Fruit fly (Drosophila melanogaster) whole organism, embryonic: ENCODE results near the gene dlp.

ENCODE experiments used
- Ada2b ChIP-seq: fragments of 200-800 bp; sonication (Bioruptor generic); IDR thresholded peaks from 2 replicates; pipeline ENCODE4 v1.3.6; 2022; ENCODE audit warnings: missing biosample characterization, missing genetic modification characterization
- CG10979 ChIP-seq: fragments of 200-800 bp; sonication (Bioruptor generic); optimal IDR thresholded peaks from 2 replicates; lab custom pipeline; 2018; ENCODE audit warnings: missing biosample characterization, mild to moderate bottlenecking, missing genetic modification characterization, moderate library complexity
- CG13624 ChIP-seq: fragments of 200-800 bp; sonication (Bioruptor generic); optimal IDR thresholded peaks from 2 replicates; lab custom pipeline; 2016; ENCODE audit warnings: missing biosample characterization, missing genetic modification characterization
- CG14965 ChIP-seq: fragments of 200-800 bp; sonication (Bioruptor generic); optimal IDR thresholded peaks from 2 replicates; lab custom pipeline; 2016; ENCODE audit warnings: missing biosample characterization, missing genetic modification characterization, borderline replicate concordance
- CG17359 ChIP-seq: fragments of 200-800 bp; sonication (Bioruptor generic); optimal IDR thresholded peaks from 3 replicates; lab custom pipeline; 2018; ENCODE audit warnings: missing biosample characterization, mild to moderate bottlenecking, missing genetic modification characterization, moderate library complexity
- CG17361 ChIP-seq: fragments of 200-800 bp; sonication (Bioruptor generic); IDR thresholded peaks from 3 replicates; pipeline ENCODE4 v1.3.6; 2022; ENCODE audit warnings: missing biosample characterization, missing genetic modification characterization
- CG17568 ChIP-seq: fragments of 200-800 bp; sonication (Bioruptor generic); optimal IDR thresholded peaks from 2 replicates; lab custom pipeline; 2018; ENCODE audit warnings: missing biosample characterization, mild to moderate bottlenecking, missing genetic modification characterization, moderate library complexity
- CG17802 ChIP-seq: fragments of 200-800 bp; sonication (Bioruptor generic); optimal IDR thresholded peaks from 2 replicates; lab custom pipeline; 2018; ENCODE audit warnings: missing biosample characterization, mild to moderate bottlenecking, missing genetic modification characterization, moderate library complexity
- CG18476 ChIP-seq: fragments of 200-800 bp; sonication (Bioruptor generic); optimal IDR thresholded peaks from 2 replicates; lab custom pipeline; 2016; ENCODE audit warnings: missing biosample characterization, mild to moderate bottlenecking, missing genetic modification characterization
- CG3407 ChIP-seq: fragments of 200-800 bp; sonication (Bioruptor generic); optimal IDR thresholded peaks from 2 replicates; lab custom pipeline; 2018; ENCODE audit warnings: missing biosample characterization, mild to moderate bottlenecking, missing genetic modification characterization
- CG34224 ChIP-seq: fragments of 200-800 bp; sonication (Bioruptor generic); IDR thresholded peaks from 3 replicates; pipeline ENCODE4 v1.3.6; 2022; ENCODE audit warnings: missing biosample characterization, missing genetic modification characterization; ENCODE audit not compliant: partially characterized antibody
- CG3995 ChIP-seq: fragments of 200-800 bp; sonication (Bioruptor generic); optimal IDR thresholded peaks from 3 replicates; lab custom pipeline; 2016; ENCODE audit warnings: missing biosample characterization, missing genetic modification characterization
- CG8944 ChIP-seq: fragments of 200-800 bp; sonication (Bioruptor generic); optimal IDR thresholded peaks from 3 replicates; lab custom pipeline; 2016; ENCODE audit warnings: missing biosample characterization, missing genetic modification characterization
- CG9876 ChIP-seq: fragments of 200-800 bp; sonication (Bioruptor generic); optimal IDR thresholded peaks from 2 replicates; lab custom pipeline; 2016; ENCODE audit warnings: missing biosample characterization, missing genetic modification characterization
- CTCF ChIP-seq: fragments of 200-800 bp; sonication (Bioruptor generic); optimal IDR thresholded peaks from 2 replicates; lab custom pipeline; 2017; ENCODE audit warnings: missing biosample characterization, mild to moderate bottlenecking, missing genetic modification characterization, moderate library complexity
- Camta ChIP-seq: fragments of 200-800 bp; sonication (Bioruptor generic); optimal IDR thresholded peaks from 2 replicates; lab custom pipeline; 2016; ENCODE audit warnings: missing biosample characterization, missing genetic modification characterization
- Dad ChIP-seq: fragments of 200-800 bp; sonication (Bioruptor generic); optimal IDR thresholded peaks from 3 replicates; lab custom pipeline; 2016; ENCODE audit warnings: missing biosample characterization, missing genetic modification characterization
- Dbx ChIP-seq: fragments of 200-800 bp; sonication (Bioruptor generic); IDR thresholded peaks from 3 replicates; pipeline ENCODE4 v1.3.6; 2022; ENCODE audit warnings: missing biosample characterization, missing genetic modification characterization
- Dref ChIP-seq: fragments of 200-800 bp; sonication (Bioruptor generic); IDR thresholded peaks from 2 replicates; pipeline ENCODE4 v1.3.6; 2022; ENCODE audit warnings: missing biosample characterization, missing genetic modification characterization
- HHEX ChIP-seq: fragments of 200-800 bp; sonication (Bioruptor generic); optimal IDR thresholded peaks from 3 replicates; lab custom pipeline; 2017; ENCODE audit warnings: missing biosample characterization, mild to moderate bottlenecking, missing genetic modification characterization, missing genetic modification reagents
- HLH4C ChIP-seq: fragments of 200-800 bp; sonication (Bioruptor generic); IDR thresholded peaks from 3 replicates; pipeline ENCODE4 v1.3.6; 2022; ENCODE audit warnings: missing biosample characterization, missing genetic modification characterization; ENCODE audit not compliant: partially characterized antibody
- Hey ChIP-seq: fragments of 200-800 bp; sonication (Bioruptor generic); optimal IDR thresholded peaks from 3 replicates; lab custom pipeline; 2018; ENCODE audit warnings: missing biosample characterization, mild to moderate bottlenecking, missing genetic modification characterization
- HmgD ChIP-seq: fragments of 200-800 bp; sonication (Bioruptor generic); optimal IDR thresholded peaks from 3 replicates; lab custom pipeline; 2016; ENCODE audit warnings: missing biosample characterization, missing genetic modification characterization
- HmgZ ChIP-seq: fragments of 200-800 bp; sonication (Bioruptor generic); optimal IDR thresholded peaks from 2 replicates; lab custom pipeline; 2018; ENCODE audit warnings: missing biosample characterization, mild to moderate bottlenecking, missing genetic modification characterization
- Hmr ChIP-seq: fragments of 200-800 bp; sonication (Bioruptor generic); optimal IDR thresholded peaks from 3 replicates; lab custom pipeline; 2017; ENCODE audit warnings: mild to moderate bottlenecking, missing biosample characterization, missing genetic modification reagents, missing genetic modification characterization
- Nf-YA ChIP-seq: fragments of 200-800 bp; sonication (Bioruptor generic); IDR thresholded peaks from 2 replicates; pipeline ENCODE4 v1.3.6; 2022; ENCODE audit warnings: missing biosample characterization, missing genetic modification characterization
- Oaz ChIP-seq: fragments of 200-800 bp; sonication (Bioruptor generic); IDR thresholded peaks from 2 replicates; pipeline ENCODE4 v1.3.6; 2022; ENCODE audit warnings: missing biosample characterization, missing genetic modification characterization
- Optix ChIP-seq: fragments of 200-800 bp; sonication (Bioruptor generic); IDR thresholded peaks from 3 replicates; pipeline ENCODE4 v1.3.6; 2022; ENCODE audit warnings: missing biosample characterization, missing genetic modification characterization
- Sox100B ChIP-seq: fragments of 200-800 bp; sonication (Bioruptor generic); optimal IDR thresholded peaks from 3 replicates; lab custom pipeline; 2018; ENCODE audit warnings: missing biosample characterization, mild to moderate bottlenecking, missing genetic modification characterization
- TFAM ChIP-seq: fragments of 200-800 bp; sonication (Bioruptor generic); optimal IDR thresholded peaks from 2 replicates; lab custom pipeline; 2017; ENCODE audit warnings: missing biosample characterization, missing genetic modification characterization, inconsistent platforms
- al ChIP-seq: fragments of 200-800 bp; sonication (Bioruptor generic); IDR thresholded peaks from 2 replicates; pipeline ENCODE4 v1.3.6; 2022; ENCODE audit warnings: missing biosample characterization, missing genetic modification characterization
- ara ChIP-seq: fragments of 200-800 bp; sonication (Bioruptor generic); IDR thresholded peaks from 2 replicates; pipeline ENCODE4 v1.3.6; 2022; ENCODE audit warnings: missing biosample characterization, missing genetic modification characterization
- bab2 ChIP-seq: fragments of 200-800 bp; sonication (Bioruptor generic); optimal IDR thresholded peaks from 2 replicates; lab custom pipeline; 2016; ENCODE audit warnings: missing biosample characterization, missing genetic modification characterization
- dimm ChIP-seq: fragments of 200-800 bp; sonication (Bioruptor generic); IDR thresholded peaks from 2 replicates; pipeline ENCODE4 v1.3.6; 2022; ENCODE audit warnings: missing biosample characterization, missing genetic modification characterization
- dmrt99B ChIP-seq: fragments of 200-800 bp; sonication (Bioruptor generic); optimal IDR thresholded peaks from 2 replicates; lab custom pipeline; 2018; ENCODE audit warnings: missing biosample characterization, mild to moderate bottlenecking, missing genetic modification characterization, moderate library complexity
- dpn ChIP-seq, 2 experiments: fragments of 200-800 bp; sonication (Bioruptor generic); optimal IDR thresholded peaks; 3 replicates each; lab custom pipeline; 2016; ENCODE audit warnings: missing biosample characterization in 2 of 2, missing genetic modification characterization in 2 of 2
- dysf ChIP-seq: fragments of 200-800 bp; sonication (Bioruptor generic); IDR thresholded peaks from 3 replicates; pipeline ENCODE4 v1.3.6; 2022; ENCODE audit warnings: missing biosample characterization, missing genetic modification characterization
- esg ChIP-seq: fragments of 200-800 bp; sonication (Bioruptor generic); conservative IDR thresholded peaks from 2 replicates; pipeline ENCODE4 v1.3.6; 2022; ENCODE audit warnings: missing biosample characterization, missing genetic modification characterization
- ewg ChIP-seq: fragments of 200-800 bp; sonication (Bioruptor generic); optimal IDR thresholded peaks from 3 replicates; lab custom pipeline; 2017; ENCODE audit warnings: mild to moderate bottlenecking, missing biosample characterization, missing genetic modification reagents, missing genetic modification characterization
- fd64A ChIP-seq: fragments of 200-800 bp; sonication (Bioruptor generic); optimal IDR thresholded peaks from 3 replicates; lab custom pipeline; 2018; ENCODE audit warnings: missing biosample characterization, mild to moderate bottlenecking, missing genetic modification characterization
- h ChIP-seq: fragments of >200 bp; optimal IDR thresholded peaks from 2 replicates; lab custom pipeline; 2017
- hbn ChIP-seq: fragments of 200-800 bp; sonication (Bioruptor generic); IDR thresholded peaks from 2 replicates; pipeline ENCODE4 v1.3.6; 2022; ENCODE audit warnings: missing biosample characterization, missing genetic modification characterization; ENCODE audit not compliant: partially characterized antibody
- lab ChIP-seq: fragments of 200-800 bp; sonication (Bioruptor generic); optimal IDR thresholded peaks from 3 replicates; lab custom pipeline; 2017; ENCODE audit warnings: missing biosample characterization, missing genetic modification characterization, mild to moderate bottlenecking, moderate library complexity, missing genetic modification reagents
- lola ChIP-seq, 3 experiments: fragments of >200 bp in 2 of 3; fragments of 200-800 bp in 1 of 3; sonication (Bioruptor generic) in 1 of 3; optimal IDR thresholded peaks; 2 replicates each; lab custom pipeline; 2017 to 2019; ENCODE audit warnings: missing biosample characterization in 3 of 3, missing genetic modification characterization in 3 of 3, mild to moderate bottlenecking in 1 of 3, moderate library complexity in 1 of 3
- sens ChIP-seq: fragments of 200-800 bp; sonication (Bioruptor generic); peaks from one replicate; lab custom pipeline; 2016; ENCODE audit warnings: missing biosample characterization, missing genetic modification characterization
- sug ChIP-seq: fragments of 200-800 bp; optimal IDR thresholded peaks from 2 replicates; lab custom pipeline; 2019; ENCODE audit warnings: missing biosample characterization, mild to moderate bottlenecking, missing genetic modification characterization, moderate library complexity
- tap ChIP-seq: fragments of 200-800 bp; optimal IDR thresholded peaks from 3 replicates; lab custom pipeline; 2019; ENCODE audit warnings: missing biosample characterization, mild to moderate bottlenecking, missing genetic modification characterization, moderate library complexity

The dlp gene

dm6 chr3L:14673740-14674463 is 41.5 kb downstream of the dlp start (continued):
- TF ChIP-seq lola (GFP tag; optimal IDR thresholded peaks at IDR 0.05; lab: Kevin White, UChicago) (peak in 1 of 3 experiments; percentile 71), HmgZ (tag; lab: Kevin White, UChicago) (peak; percentile 69)

dm6 chr3L:14678097-14678679 is 45.8 kb downstream of the dlp start, which contains the start of gene CG4914:
CG4914 (minus strand) TSS chr3L:14678147.
- TF ChIP-seq Dref (no peak), Sox100B (GFP tag; lab: Kevin White, UChicago) (peak; percentile 81), CG17802 (tag; lab: Kevin White, UChicago) (peak; percentile 44), dimm (peak; percentile 40; the same call in 1 of the 2 replicates), Hmr (GFP tag; lab: Kevin White, UChicago) (peak; percentile 47), sens (GFP tag; lab: Kevin White, UChicago) (peak; percentile 92), CG13624 (GFP tag; lab: Kevin White, UChicago) (no peak), CG8944 (GFP tag; lab: Kevin White, UChicago) (no peak), CG10979 (peak; percentile 95), hbn (no peak), CG34224 (GFP tag; lab: Robert Waterston, UW) (no peak), CG3995 (no peak), dmrt99B (tag; lab: Kevin White, UChicago) (peak; percentile 85), fd64A (GFP tag; lab: Kevin White, UChicago) (no peak), lab (GFP tag; lab: Kevin White, UChicago) (peak; percentile 74), bab2 (GFP tag; lab: Kevin White, UChicago) (no peak), ewg (GFP tag; lab: Kevin White, UChicago) (peak; percentile 78), Camta (peak; percentile 52), CG17359 (tag; lab: Kevin White, UChicago) (peak; percentile 69), CG3407 (peak; percentile 80), CG17568 (GFP tag; lab: Kevin White, UChicago) (peak; percentile 55), Dad (no peak), CG14965 (GFP tag; lab: Kevin White, UChicago) (no peak), dpn (GFP tag; optimal IDR thresholded peaks at IDR 0.05; lab: Kevin White, UChicago) (peak in 1 of 2 experiments; percentile 63), Dbx (no peak), Oaz (no peak), HHEX (GFP tag; lab: Kevin White, UChicago) (peak; percentile 55), h (lab: Kevin White, UChicago) (no peak), sug (tag; lab: Kevin White, UChicago) (no peak), Hey (tag; lab: Kevin White, UChicago) (no peak), tap (tag; lab: Kevin White, UChicago) (peak; percentile 47), al (GFP tag; lab: Robert Waterston, UW) (peak; percentile 49; the same call in 1 of the 2 replicates), lola (GFP tag; optimal IDR thresholded peaks at IDR 0.05; lab: Kevin White, UChicago) (peak in 1 of 3 experiments; percentile 96), HLH4C (no peak), esg (GFP tag; lab: Robert Waterston, UW) (peak; percentile 70), ara (GFP tag; lab: Robert Waterston, UW) (peak; percentile 58), TFAM (no peak), dysf (GFP tag; lab: Robert Waterston, UW) (peak; percentile 66), CG9876 (GFP tag; lab: Kevin White, UChicago) (no peak), HmgD (GFP tag; lab: Kevin White, UChicago) (no peak), Ada2b (GFP tag; lab: Robert Waterston, UW) (peak; percentile 46), CTCF (no peak), CG18476 (GFP tag; lab: Kevin White, UChicago) (peak; percentile 60), Optix (GFP tag; lab: Robert Waterston, UW) (no peak), Nf-YA (GFP tag; lab: Robert Waterston, UW) (0 out of 2 replicates have a peak, but pooled peaks have one; percentile 32), CG17361 (GFP tag; lab: Robert Waterston, UW) (peak; percentile 97)
